Worm (Caenorhabditis elegans): ENCODE data around the gene B0507.5.

DNA sequence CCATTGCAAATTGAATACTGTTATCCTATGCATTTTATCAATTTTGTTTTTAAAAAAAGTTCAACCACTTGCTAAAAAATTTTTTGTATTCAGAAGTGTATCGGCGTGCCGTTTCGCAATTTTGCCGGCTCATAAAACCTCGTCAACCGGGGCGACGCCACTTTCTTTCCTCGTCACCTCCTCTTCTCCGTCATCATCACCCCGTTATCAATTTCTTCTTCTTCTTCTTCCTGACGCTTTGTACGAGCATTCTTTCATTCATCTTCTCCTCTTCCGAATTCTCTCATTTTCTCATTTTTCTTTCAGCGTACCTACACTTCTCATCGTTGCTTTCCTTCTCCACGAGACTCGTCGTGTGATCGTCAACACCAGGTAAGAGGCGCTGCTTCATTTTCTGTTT, 32.8 kb downstream of the B0507.5 start, which contains the start of gene sup-37:
- TF ChIP-seq unc-62 (GFP tag; optimal IDR thresholded peaks at IDR 0.05) (no peak), nhr-12 (tag; optimal IDR thresholded peaks at IDR 0.05) (no peak), unc-39 (tag; optimal IDR thresholded peaks at IDR 0.05) (no peak), elt-1 (tag; optimal IDR thresholded peaks at IDR 0.05; ENCODE audit: borderline replicate concordance, insufficient read depth) (no peak), lin-13 (tag; optimal IDR thresholded peaks at IDR 0.05) (no peak), ces-1 (GFP tag; optimal IDR thresholded peaks at IDR 0.05) (no peak), ceh-39 (tag; optimal IDR thresholded peaks at IDR 0.05) (no peak), M03D4.4 (tag; optimal IDR thresholded peaks at IDR 0.05) (no peak), lsy-2 (tag; optimal IDR thresholded peaks at IDR 0.05) (no peak), blmp-1 (tag; optimal IDR thresholded peaks at IDR 0.05) (no peak), mab-5 (tag; optimal IDR thresholded peaks at IDR 0.05) (no peak), lin-32 (GFP tag; optimal IDR thresholded peaks at IDR 0.05) (no peak), pha-4 (tag; optimal IDR thresholded peaks at IDR 0.05) (no peak)
